Worm (Caenorhabditis elegans) whole organism, L2 larva: Measurements from ENCODE around the gene T06E4.7.

Experiments used
- R02D3.7 ChIP-seq: fragments of 150-350 bp; optimal IDR thresholded peaks from 2 replicates; lab custom pipeline; 2014; ENCODE audit warnings: missing biosample characterization, missing genetic modification characterization
- ZK546.5 ChIP-seq: sonication (generic microtip); optimal IDR thresholded peaks from 2 replicates; lab custom pipeline; 2017; ENCODE audit warnings: missing biosample characterization, missing genetic modification characterization
- aly-2 ChIP-seq: fragments of 150-350 bp; optimal IDR thresholded peaks from 2 replicates; lab custom pipeline; 2014; ENCODE audit warnings: missing biosample characterization, missing genetic modification characterization
- ama-1 ChIP-seq: fragments of 150-350 bp; optimal IDR thresholded peaks from 2 replicates; lab custom pipeline; 2018; ENCODE audit warnings: inconsistent platforms
- ceh-16 ChIP-seq: fragments of 150-350 bp; optimal IDR thresholded peaks from 2 replicates; lab custom pipeline; 2014; ENCODE audit warnings: missing biosample characterization, missing genetic modification characterization
- mbf-1 ChIP-seq: sonication (generic microtip); optimal IDR thresholded peaks from 2 replicates; lab custom pipeline; 2017; ENCODE audit warnings: missing biosample characterization, missing genetic modification characterization
- nhr-11 ChIP-seq: fragments of 150-350 bp; optimal IDR thresholded peaks from 2 replicates; lab custom pipeline; 2014; ENCODE audit warnings: missing biosample characterization, missing genetic modification characterization
- nhr-12 ChIP-seq: fragments of 150-350 bp; optimal IDR thresholded peaks from 2 replicates; lab custom pipeline; 2014; ENCODE audit warnings: missing biosample characterization, missing genetic modification characterization
- skn-1 ChIP-seq: sonication (generic microtip); optimal IDR thresholded peaks from 2 replicates; lab custom pipeline; 2017; ENCODE audit warnings: missing biosample characterization, missing genetic modification characterization
- snpc-4 ChIP-seq: fragments of 150-350 bp; optimal IDR thresholded peaks from 2 replicates; lab custom pipeline; 2014; ENCODE audit warnings: missing biosample characterization, missing genetic modification characterization
- unc-62 ChIP-seq: fragments of 150-350 bp; optimal IDR thresholded peaks from 2 replicates; lab custom pipeline; 2014; ENCODE audit warnings: missing biosample characterization, missing genetic modification reagents, missing genetic modification characterization
- zag-1 ChIP-seq: fragments of 150-350 bp; optimal IDR thresholded peaks from 2 replicates; lab custom pipeline; 2014; ENCODE audit warnings: missing biosample characterization, missing genetic modification characterization
- ztf-11 ChIP-seq: sonication (generic microtip); optimal IDR thresholded peaks from 2 replicates; lab custom pipeline; 2017; ENCODE audit warnings: missing biosample characterization, missing genetic modification characterization

DNA sequence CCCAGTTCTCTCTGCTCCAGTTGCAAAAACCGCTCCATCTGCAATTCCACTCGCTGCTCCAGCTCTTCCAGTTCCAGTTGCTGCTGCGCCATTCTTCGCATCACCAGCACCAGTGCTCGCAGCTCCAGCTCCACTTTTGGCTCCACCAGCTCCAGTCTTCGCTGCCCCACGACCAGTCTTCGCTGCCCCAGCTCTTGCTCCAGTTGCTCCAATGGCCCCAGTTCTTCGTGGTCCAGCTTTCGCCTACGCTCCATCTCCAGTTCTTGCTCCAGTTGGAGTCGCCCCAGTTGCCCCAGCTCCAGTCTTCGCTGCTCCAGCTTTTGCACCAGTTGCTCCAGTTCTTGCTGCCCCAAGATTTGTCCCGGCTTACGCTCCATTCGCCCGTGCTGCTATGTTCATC lies 5.8 kb upstream of the T06E4.7 start:
- TF ChIP-seq ama-1 (lab: Kevin White, UChicago) (no peak), mbf-1 (tag; lab: Kevin White, UChicago) (no peak), ceh-16 (tag; lab: Kevin White, UChicago) (no peak), ztf-11 (tag; lab: Kevin White, UChicago) (no peak), unc-62 (GFP tag; lab: Kevin White, UChicago) (no peak), snpc-4 (tag; lab: Kevin White, UChicago) (no peak), nhr-12 (tag; lab: Kevin White, UChicago) (no peak), skn-1 (tag; lab: Kevin White, UChicago) (no peak), zag-1 (tag; lab: Kevin White, UChicago) (no peak), nhr-11 (no peak), aly-2 (tag; lab: Kevin White, UChicago) (no peak), R02D3.7 (tag; lab: Kevin White, UChicago) (no peak), ZK546.5 (tag; lab: Kevin White, UChicago) (no peak)
